Worm (Caenorhabditis elegans): ENCODE results near the gene mltn-8.

Gene mltn-8

DNA sequence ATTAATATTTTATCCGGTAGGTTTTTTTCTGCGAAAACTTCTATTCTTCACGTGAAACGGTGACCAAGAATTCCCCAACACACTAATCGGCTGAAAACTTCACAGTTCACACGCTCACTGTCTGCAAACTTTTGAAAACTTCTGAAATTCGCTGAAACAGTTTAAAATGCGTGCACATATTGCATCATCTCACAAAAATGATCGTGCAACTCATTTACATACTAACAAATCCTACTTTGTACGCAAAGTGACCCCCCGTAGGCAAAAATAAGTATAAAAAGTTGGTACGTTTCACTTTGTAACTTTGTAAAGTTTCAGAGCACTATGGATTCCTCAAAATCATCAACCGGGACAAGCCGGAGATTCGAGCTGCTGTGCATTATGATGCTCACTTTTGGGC is 8.3 kb upstream of the mltn-8 start, which contains the start of gene ZK6.6:
Gene ZK6.6 (plus strand): TSS at position 301 of the 400 bp plus-strand sequence.
- TF ChIP-seq dao-5 (tag; optimal IDR thresholded peaks at IDR 0.05) (no peak), him-1 (tag; optimal IDR thresholded peaks at IDR 0.05) (no peak)

DNA sequence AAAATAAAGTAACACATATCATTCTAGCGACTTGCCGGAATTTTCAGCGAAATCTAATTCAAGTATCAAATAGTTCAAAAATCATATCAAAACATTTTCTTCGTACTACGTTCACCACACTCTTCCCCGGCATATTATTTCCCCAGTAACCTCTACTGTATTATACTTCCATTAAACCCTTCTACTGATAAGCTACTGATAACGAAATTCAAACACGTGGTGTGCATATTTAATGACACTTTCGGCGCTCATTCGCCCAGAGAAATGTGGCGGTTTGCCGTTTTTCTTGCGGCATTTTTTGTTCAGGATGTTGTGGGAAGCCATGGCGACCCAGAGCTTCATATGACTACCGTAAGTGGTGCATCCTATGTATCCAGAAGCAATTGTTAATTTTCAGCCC is 5.4 kb upstream of the mltn-8 start, which contains the start of gene lipl-5:
Gene lipl-5 (plus strand): TSS at position 259 of the 400 bp plus-strand sequence.
- TF ChIP-seq dao-5 (tag; optimal IDR thresholded peaks at IDR 0.05) (no peak), him-1 (tag; optimal IDR thresholded peaks at IDR 0.05) (no peak), W03F9.2 (tag; optimal IDR thresholded peaks at IDR 0.05) (no peak)

DNA sequence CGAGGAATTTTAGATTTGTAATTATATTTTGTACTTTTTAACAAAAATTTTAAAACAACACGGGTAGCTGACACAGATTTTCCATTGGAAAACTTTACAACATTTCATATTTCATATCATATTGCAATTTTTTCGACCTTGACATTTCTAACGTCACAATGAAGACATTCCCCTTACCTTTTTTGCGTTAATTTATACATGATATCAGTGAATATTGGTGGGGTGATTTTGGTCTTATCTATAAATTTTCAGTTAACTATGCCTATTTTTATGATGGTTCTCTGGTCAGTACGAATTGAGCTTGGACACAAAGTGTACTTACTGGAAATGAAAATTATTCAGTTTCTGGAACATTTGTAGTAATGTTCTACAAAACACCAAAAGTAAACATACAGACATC is 4.4 kb upstream of the mltn-8 start:
- TF ChIP-seq him-1 (tag; optimal IDR thresholded peaks at IDR 0.05): no peak
- no peak for TF ChIP-seq W03F9.2 (tag; optimal IDR thresholded peaks at IDR 0.05)
- no peak for TF ChIP-seq dao-5 (tag; optimal IDR thresholded peaks at IDR 0.05)

DNA sequence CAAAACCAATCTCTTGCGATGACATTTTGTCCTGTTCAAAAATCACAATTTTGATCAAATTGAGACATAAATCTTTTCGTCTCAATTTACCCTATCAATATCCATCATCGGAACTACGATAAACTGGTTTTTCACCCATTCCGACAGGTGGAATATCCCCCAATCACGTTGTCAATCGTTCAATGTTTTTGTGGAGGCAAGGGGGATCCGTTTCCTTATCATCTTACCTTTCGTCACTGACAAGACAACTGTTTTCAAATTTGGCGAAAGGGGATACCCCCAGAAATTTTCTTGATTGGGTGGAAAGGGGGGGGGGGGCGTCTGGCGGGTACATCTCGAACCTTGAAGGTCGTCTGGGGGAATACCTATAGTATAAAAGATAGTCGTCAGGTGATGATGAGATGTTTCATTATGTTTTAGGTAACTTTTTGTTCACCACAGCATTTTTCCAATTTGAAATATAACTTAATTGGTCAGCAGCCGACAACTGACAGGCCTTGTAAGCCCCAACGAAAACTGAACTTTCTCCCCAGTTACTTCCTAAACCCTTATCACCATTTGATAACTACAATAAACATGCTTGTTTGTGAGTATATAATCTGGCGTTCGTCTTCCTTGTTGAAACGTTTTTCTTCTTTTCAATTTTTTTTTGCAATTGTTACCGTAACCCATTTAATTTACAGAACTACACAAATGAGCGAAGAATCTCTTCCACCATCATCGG is 1.3 kb upstream of the mltn-8 start, which contains the start of gene ZK6.8:
Gene ZK6.8 (plus strand): TSS at position 682 of the 724 bp plus-strand sequence.
- TF ChIP-seq W03F9.2 (tag; optimal IDR thresholded peaks at IDR 0.05): no peak
- TF ChIP-seq him-1 (tag; optimal IDR thresholded peaks at IDR 0.05): no peak
- no peak for TF ChIP-seq dao-5 (tag; optimal IDR thresholded peaks at IDR 0.05)

DNA sequence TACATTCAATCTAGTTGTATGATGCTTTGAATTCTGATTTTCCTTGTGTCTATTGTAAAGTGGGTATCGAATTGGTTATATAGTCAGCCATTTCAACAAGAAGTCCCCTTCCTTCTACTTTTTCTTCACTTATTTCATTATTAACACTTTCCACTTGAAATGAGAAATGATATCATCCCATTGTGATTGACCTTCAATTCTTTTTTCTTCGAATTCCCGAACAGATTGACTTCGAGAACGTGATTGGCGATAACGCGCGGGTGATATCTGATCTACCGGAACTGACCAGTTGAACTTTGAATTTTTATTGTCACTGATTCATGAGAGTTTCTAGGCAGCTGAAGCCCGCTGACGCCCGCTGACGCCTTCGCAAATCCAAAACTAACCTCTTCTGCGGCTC is 1.9 kb downstream of the mltn-8 start:
- TF ChIP-seq dao-5 (tag; optimal IDR thresholded peaks at IDR 0.05): no peak
- TF ChIP-seq W03F9.2 (tag; optimal IDR thresholded peaks at IDR 0.05): no peak
- no peak for TF ChIP-seq him-1 (tag; optimal IDR thresholded peaks at IDR 0.05)

DNA sequence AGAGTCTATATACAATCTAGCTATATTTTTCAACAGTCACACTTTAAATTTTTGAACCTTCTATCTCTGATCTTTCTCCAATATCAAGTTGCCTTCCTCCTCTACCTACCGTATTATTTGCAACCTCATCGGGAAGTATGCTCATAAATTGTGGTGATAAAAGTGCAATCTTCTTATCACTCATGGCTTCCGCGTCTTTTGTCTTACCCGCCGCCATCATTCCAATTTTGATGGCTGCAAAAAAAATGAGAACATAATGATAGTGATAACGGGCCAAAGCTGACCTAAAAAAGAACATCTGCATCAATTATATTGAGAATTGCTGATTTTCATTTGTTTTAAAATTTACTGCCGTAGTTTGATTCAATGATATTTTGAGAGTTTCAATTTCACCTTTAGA is 3.3 kb downstream of the mltn-8 start:
- no peak for TF ChIP-seq dao-5 (tag; optimal IDR thresholded peaks at IDR 0.05)

DNA sequence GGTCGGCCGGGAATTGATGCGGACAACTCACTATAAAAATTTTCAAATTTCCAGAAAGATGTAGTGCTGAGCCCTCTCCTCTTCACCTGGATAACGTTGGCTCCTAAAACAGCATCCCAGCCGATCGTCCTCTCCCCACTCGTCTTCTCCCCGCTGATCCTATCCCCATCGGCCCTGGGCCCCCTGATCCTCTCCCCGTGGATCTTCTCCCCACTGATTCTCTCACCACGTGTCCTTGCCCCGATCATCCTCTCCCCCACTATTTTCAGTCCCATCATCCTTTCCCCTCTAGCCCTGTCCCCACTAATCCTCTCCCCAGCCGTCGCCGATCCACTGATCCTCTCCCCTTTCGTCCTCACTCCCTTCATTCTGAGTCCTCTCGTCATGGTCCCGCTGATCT is 6.9 kb downstream of the mltn-8 start:
- TF ChIP-seq him-1 (tag; optimal IDR thresholded peaks at IDR 0.05) (no peak), W03F9.2 (tag; optimal IDR thresholded peaks at IDR 0.05) (no peak), dao-5 (tag; optimal IDR thresholded peaks at IDR 0.05) (no peak)

ce11 chrV:370033-370432 is 10.1 kb downstream of the mltn-8 start, which contains the start of gene mltn-7:
Gene mltn-7 (plus strand): TSS chrV:370333.
- TF ChIP-seq dao-5 (tag; optimal IDR thresholded peaks at IDR 0.05): no peak
- TF ChIP-seq W03F9.2 (tag; optimal IDR thresholded peaks at IDR 0.05): no peak
- TF ChIP-seq him-1 (tag; optimal IDR thresholded peaks at IDR 0.05): no peak

DNA sequence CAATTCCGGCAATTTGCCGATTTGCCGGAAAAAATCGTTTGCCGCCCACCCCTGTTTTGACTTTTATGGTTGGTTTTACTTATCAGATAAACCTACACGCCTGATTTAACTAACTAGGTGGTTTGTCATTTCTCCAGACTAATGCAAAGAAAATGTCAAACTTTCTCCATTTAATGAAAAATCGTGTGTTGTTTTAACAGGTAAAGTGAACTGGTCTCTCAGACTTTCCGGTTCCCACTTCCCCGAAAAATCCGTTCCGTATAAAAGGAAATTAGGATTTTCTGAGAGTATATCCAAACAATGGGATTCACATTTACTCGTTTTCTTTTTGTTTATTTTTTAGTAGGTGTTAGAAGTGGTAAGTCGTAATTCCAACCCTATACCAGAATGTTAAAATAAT is 15.4 kb downstream of the mltn-8 start, which contains the start of gene mltn-6:
Gene mltn-6 (plus strand): TSS at position 301 of the 400 bp plus-strand sequence.
- TF ChIP-seq W03F9.2 (tag; optimal IDR thresholded peaks at IDR 0.05): no peak
- TF ChIP-seq him-1 (tag; optimal IDR thresholded peaks at IDR 0.05): no peak
- TF ChIP-seq dao-5 (tag; optimal IDR thresholded peaks at IDR 0.05): no peak

DNA sequence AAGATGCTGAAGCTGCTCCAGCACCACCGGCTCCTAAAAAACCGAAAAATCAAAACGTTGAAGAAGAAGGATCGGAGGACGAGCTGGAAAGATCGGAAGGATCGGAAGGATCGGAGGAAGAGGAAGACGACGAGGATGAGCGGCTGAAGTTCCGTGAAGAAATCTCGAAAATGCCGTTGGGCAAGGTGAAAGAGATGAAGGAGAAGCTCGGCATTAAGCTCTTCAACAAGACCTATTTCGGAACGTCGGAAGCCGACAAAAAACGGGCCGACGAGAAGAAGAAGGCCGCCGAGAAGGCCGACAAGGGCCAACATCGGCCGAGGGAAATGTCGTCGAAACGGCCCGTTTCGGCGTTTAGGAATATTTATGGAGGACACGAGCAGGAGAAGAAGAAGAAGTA is 18.8 kb downstream of the mltn-8 start:
- TF ChIP-seq him-1 (tag; optimal IDR thresholded peaks at IDR 0.05) (no peak), dao-5 (tag; optimal IDR thresholded peaks at IDR 0.05) (no peak), W03F9.2 (tag; optimal IDR thresholded peaks at IDR 0.05) (no peak)

ce11 chrV:360068-360467 is 20.0 kb downstream of the mltn-8 start:
- TF ChIP-seq him-1 (tag; optimal IDR thresholded peaks at IDR 0.05) (no peak), W03F9.2 (tag; optimal IDR thresholded peaks at IDR 0.05) (no peak), dao-5 (tag; optimal IDR thresholded peaks at IDR 0.05) (no peak)

ce11 chrV:359466-359865 is 20.6 kb downstream of the mltn-8 start, which contains the start of gene T22H9.1:
Gene T22H9.1 (plus strand): TSS chrV:359766.
- no peak for TF ChIP-seq dao-5 (tag; optimal IDR thresholded peaks at IDR 0.05)

DNA sequence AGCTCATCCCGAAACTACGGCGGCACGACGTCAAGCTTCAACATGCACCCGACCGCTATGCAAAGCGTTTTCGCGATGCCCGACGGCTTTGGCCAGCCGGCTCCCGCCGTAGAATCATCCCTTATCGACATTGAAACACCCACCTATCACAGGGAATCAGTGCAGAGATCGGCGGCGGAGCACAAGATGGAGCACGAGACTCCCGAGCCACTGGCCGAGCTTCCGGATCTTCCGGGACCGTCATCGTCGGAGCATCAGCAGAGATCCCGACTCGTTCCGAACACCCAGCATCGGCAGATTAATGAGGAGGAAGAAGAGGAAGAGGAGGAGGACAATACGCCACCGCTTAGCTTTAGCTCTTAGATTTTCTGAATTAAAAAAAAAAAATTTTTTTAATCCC is 21.6 kb downstream of the mltn-8 start:
- TF ChIP-seq him-1 (tag; optimal IDR thresholded peaks at IDR 0.05) (no peak), W03F9.2 (tag; optimal IDR thresholded peaks at IDR 0.05) (no peak), dao-5 (tag; optimal IDR thresholded peaks at IDR 0.05) (no peak)

DNA sequence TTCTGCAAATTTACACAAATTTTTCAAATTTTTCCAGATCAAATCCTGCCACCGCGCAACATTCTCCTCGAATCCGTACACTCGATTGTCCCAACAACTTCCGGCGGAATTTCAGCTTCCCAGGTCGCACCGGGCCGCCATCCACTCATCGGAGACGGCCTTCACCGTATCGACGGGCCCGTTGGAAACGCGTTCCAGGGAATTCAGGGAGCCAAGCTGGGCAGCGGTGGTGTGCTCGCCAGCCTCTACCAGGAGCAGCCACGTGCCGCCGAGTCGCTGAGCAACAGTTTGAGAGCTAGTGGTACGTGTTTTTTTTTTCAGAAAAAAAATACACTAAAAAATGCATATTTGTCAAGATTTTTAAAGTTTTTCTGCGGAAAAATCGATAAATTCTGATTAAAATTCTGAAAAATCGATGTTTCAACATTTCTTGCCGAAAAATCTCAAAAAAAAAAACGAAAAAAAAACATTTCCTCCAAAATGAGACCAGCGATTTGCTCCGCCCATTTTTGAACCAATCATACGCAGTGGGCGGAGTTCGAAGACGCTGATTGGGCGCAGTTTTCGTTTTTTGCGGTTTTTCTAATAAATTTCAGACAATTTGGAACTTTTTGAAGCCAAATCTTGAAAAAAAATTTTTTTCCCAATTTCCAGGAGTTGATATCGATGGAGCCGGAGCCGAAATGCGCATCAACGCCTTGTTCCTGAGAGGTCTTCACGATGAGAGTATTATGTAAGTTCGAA is 23.0 kb downstream of the mltn-8 start:
- no peak for TF ChIP-seq him-1 (tag; optimal IDR thresholded peaks at IDR 0.05)
- TF ChIP-seq W03F9.2 (tag; optimal IDR thresholded peaks at IDR 0.05): no peak
- no peak for TF ChIP-seq dao-5 (tag; optimal IDR thresholded peaks at IDR 0.05)
